Worm (Caenorhabditis elegans) whole organism, early embryonic: ENCODE data around the gene T05C1.5.

Experiments
- ama-1 ChIP-seq: fragments of 150-350 bp; optimal IDR thresholded peaks from 2 replicates; lab custom pipeline; 2014
- ceh-13 ChIP-seq: fragments of 200-800 bp; sonication (Bioruptor generic); optimal IDR thresholded peaks from 2 replicates; lab custom pipeline; 2018; ENCODE audit warnings: mild to moderate bottlenecking, missing genetic modification characterization, missing compliant biosample characterization
- ceh-36 ChIP-seq: sonication (generic microtip); optimal IDR thresholded peaks from 2 replicates; lab custom pipeline; 2016; ENCODE audit warnings: missing genetic modification characterization, inconsistent platforms, missing compliant biosample characterization
- flt-1 ChIP-seq: fragments of 200-800 bp; sonication (Bioruptor generic); IDR thresholded peaks from 2 replicates; pipeline ENCODE4 v1.3.6; 2022; ENCODE audit warnings: missing genetic modification characterization, missing compliant biosample characterization
- pes-1 ChIP-seq: fragments of 200-800 bp; sonication (Bioruptor generic); IDR thresholded peaks from 2 replicates; pipeline ENCODE4 v1.3.6; 2022; ENCODE audit warnings: missing genetic modification reagents, missing genetic modification characterization, missing compliant biosample characterization
- sea-1 ChIP-seq: fragments of 200-800 bp; sonication (Bioruptor generic); conservative IDR thresholded peaks from 2 replicates; pipeline ENCODE4 v1.3.6; 2022; ENCODE audit warnings: missing genetic modification characterization, missing compliant biosample characterization
- tra-4 ChIP-seq: sonication (generic microtip); optimal IDR thresholded peaks from 2 replicates; lab custom pipeline; 2017; ENCODE audit warnings: missing genetic modification characterization, missing compliant biosample characterization

DNA sequence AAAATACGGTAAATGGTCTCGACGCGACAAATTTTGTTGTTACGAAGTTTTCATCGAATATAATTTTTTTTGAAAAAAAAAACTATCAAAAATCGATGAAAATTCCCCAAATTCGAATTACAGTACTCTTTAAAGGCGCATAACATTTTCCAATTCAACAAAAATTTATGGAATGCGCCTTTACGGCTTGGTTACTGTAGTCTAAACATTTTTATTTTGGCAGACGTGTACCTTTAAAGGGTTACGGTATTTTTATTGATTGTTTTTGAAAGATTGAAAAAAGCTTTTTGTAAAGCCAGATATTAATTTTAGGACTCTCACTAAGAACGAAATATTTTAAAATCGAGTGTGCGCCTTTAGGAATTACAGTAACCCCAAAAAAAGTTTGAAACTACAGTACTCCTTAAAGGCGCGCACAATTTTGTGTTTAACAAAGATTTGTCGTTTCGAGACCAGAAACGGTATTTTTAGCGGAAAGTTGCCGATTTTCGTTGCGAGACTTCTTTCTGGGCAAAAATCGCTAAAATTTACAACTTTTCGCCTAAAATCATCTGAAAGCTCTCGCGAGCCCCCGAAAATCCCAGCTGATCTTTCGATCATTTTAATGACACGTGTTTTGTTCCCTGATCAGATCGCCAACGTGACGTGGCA lies 16.5 kb downstream of the T05C1.5 start:
- no peak for TF ChIP-seq ama-1 (lab: Kevin White, UChicago)
- no peak for TF ChIP-seq ceh-13 (GFP tag; lab: Kevin White, UChicago)
- TF ChIP-seq pes-1 = no peak
- no peak for TF ChIP-seq tra-4 (tag; lab: Kevin White, UChicago)
- TF ChIP-seq ceh-36 (tag; lab: Kevin White, UChicago) = no peak
- no peak for TF ChIP-seq flt-1 (GFP tag; lab: Robert Waterston, UW)
- no peak for TF ChIP-seq sea-1
